Fruit fly (Drosophila melanogaster): Measurements from ENCODE around the gene Ibf1.

Gene Ibf1

dm6 chr3R:9226146-9226545 is 32.6 kb upstream of the Ibf1 start (continued):
- no peak for TF ChIP-seq CG31388 (GFP tag; optimal IDR thresholded peaks at IDR 0.05)
- TF ChIP-seq CHES-1-like (GFP tag; optimal IDR thresholded peaks at IDR 0.05), result no peak
- TF ChIP-seq CG6654 (GFP tag; optimal IDR thresholded peaks at IDR 0.05), result no peak
- no peak for TF ChIP-seq CG3847 (GFP tag; IDR thresholded peaks at IDR 0.05)
- no peak for TF ChIP-seq CG1603 (tag; optimal IDR thresholded peaks at IDR 0.05)
- TF ChIP-seq ap (GFP tag; IDR thresholded peaks at IDR 0.05), result no peak
- no peak for TF ChIP-seq odd (GFP tag; optimal IDR thresholded peaks at IDR 0.05)
- no peak for TF ChIP-seq CG13775 (GFP tag; optimal IDR thresholded peaks at IDR 0.05)
- TF ChIP-seq Dbx (GFP tag; IDR thresholded peaks at IDR 0.05), result no peak
- TF ChIP-seq klu (GFP tag; IDR thresholded peaks at IDR 0.05), result no peak
- TF ChIP-seq CG8944 (GFP tag; optimal IDR thresholded peaks at IDR 0.05), result no peak
- no peak for TF ChIP-seq insv (GFP tag; optimal IDR thresholded peaks at IDR 0.05)

dm6 chr3R:9226701-9227313 is 32.0 kb upstream of the Ibf1 start:
- TF ChIP-seq scrt (GFP tag; optimal IDR thresholded peaks at IDR 0.05) (peak; percentile 50), eve (GFP tag; optimal IDR thresholded peaks at IDR 0.05) (peak in 1 of 2 experiments; percentile 61), CG34224 (GFP tag; IDR thresholded peaks at IDR 0.05; ENCODE audit: partially characterized antibody) (peak; percentile 57), HLHmδ (GFP tag; optimal IDR thresholded peaks at IDR 0.05) (peak; percentile 43), CG11695 (GFP tag; IDR thresholded peaks at IDR 0.05) (peak; percentile 28; the same call in 1 of the 3 replicates), CG33213 (GFP tag; optimal IDR thresholded peaks at IDR 0.05) (no peak), Ssrp (tag; optimal IDR thresholded peaks at IDR 0.05) (no peak), Scr (GFP tag; IDR thresholded peaks at IDR 0.05; ENCODE audit: partially characterized antibody) (peak; percentile 46; the same call in 1 of the 2 replicates), ttk (GFP tag; IDR thresholded peaks at IDR 0.05) (0 out of 2 replicates have a peak, but pooled peaks have one; percentile 4), sens (GFP tag) (peak; percentile 60), otp (GFP tag; IDR thresholded peaks at IDR 0.05) (peak; percentile 79), CG1832 (GFP tag; optimal IDR thresholded peaks at IDR 0.05) (peak; percentile 80), Pdp1 (GFP tag; optimal IDR thresholded peaks at IDR 0.05) (peak in 1 of 2 experiments; percentile 96), CG14710 (tag; optimal IDR thresholded peaks at IDR 0.05) (no peak), Nf-YC (tag; optimal IDR thresholded peaks at IDR 0.05) (peak; percentile 54), Drgx (GFP tag; IDR thresholded peaks at IDR 0.05) (peak; percentile 29; the same call in 1 of the 2 replicates), dati (GFP tag; IDR thresholded peaks at IDR 0.05) (no peak), sna (GFP tag; IDR thresholded peaks at IDR 0.05; ENCODE audit: partially characterized antibody) (0 out of 2 replicates have a peak, but pooled peaks have one; percentile 28), HLH4C (GFP tag; IDR thresholded peaks at IDR 0.05; ENCODE audit: partially characterized antibody) (no peak; the same call in 2 of the 3 replicates), mirr (GFP tag; optimal IDR thresholded peaks at IDR 0.05) (peak; percentile 76), maf-S (GFP tag; optimal IDR thresholded peaks at IDR 0.05) (no peak), Nf-YB (GFP tag; optimal IDR thresholded peaks at IDR 0.05) (peak; percentile 59), Kr (GFP tag; optimal IDR thresholded peaks at IDR 0.05) (peak; percentile 9), crol (GFP tag; IDR thresholded peaks at IDR 0.05) (peak; percentile 100), cg (GFP tag; optimal IDR thresholded peaks at IDR 0.05) (peak; percentile 82), Oaz (GFP tag; IDR thresholded peaks at IDR 0.05) (no peak), dimm (GFP tag; IDR thresholded peaks at IDR 0.05) (no peak), ERR (GFP tag; optimal IDR thresholded peaks at IDR 0.05) (peak; percentile 41), CG10543 (GFP tag; optimal IDR thresholded peaks at IDR 0.05) (peak; percentile 37), sug (tag; optimal IDR thresholded peaks at IDR 0.05) (peak; percentile 58), unc-4 (GFP tag; IDR thresholded peaks at IDR 0.05; ENCODE audit: partially characterized antibody) (0 out of 2 replicates have a peak, but pooled peaks have one; percentile 14), Ets65A (GFP tag) (peak; percentile 1), abd-A (tag; optimal IDR thresholded peaks at IDR 0.05) (peak; percentile 96), CG8290 (GFP tag; optimal IDR thresholded peaks at IDR 0.05) (no peak), CG8290 (tag; optimal IDR thresholded peaks at IDR 0.05) (peak in 1 of 2 experiments; percentile 31), da (GFP tag; optimal IDR thresholded peaks at IDR 0.05) (peak; percentile 67), hbn (GFP tag; IDR thresholded peaks at IDR 0.05; ENCODE audit: partially characterized antibody) (peak; percentile 29; the same call in 1 of the 2 replicates)
